Fruit fly (Drosophila melanogaster) whole organism, embryonic: Measurements from ENCODE around the gene Phyhd1.

Experiments used
- CG14710 ChIP-seq: fragments of 200-800 bp; sonication (Bioruptor generic); optimal IDR thresholded peaks from 3 replicates; lab custom pipeline; 2019; ENCODE audit warnings: missing biosample characterization, mild to moderate bottlenecking, missing genetic modification characterization, moderate library complexity
- CG17186 ChIP-seq: fragments of 200-800 bp; sonication (Bioruptor generic); optimal IDR thresholded peaks from 3 replicates; lab custom pipeline; 2017; ENCODE audit warnings: missing biosample characterization, missing genetic modification reagents, missing genetic modification characterization
- CG17361 ChIP-seq: fragments of 200-800 bp; sonication (Bioruptor generic); IDR thresholded peaks from 3 replicates; pipeline ENCODE4 v1.3.6; 2022; ENCODE audit warnings: missing biosample characterization, missing genetic modification characterization
- CG8089 ChIP-seq: fragments of 200-800 bp; sonication (Bioruptor generic); optimal IDR thresholded peaks from 3 replicates; lab custom pipeline; 2016; ENCODE audit warnings: missing biosample characterization, missing genetic modification characterization
- Hr39 ChIP-seq: fragments of >200 bp; optimal IDR thresholded peaks from 2 replicates; lab custom pipeline; 2017
- Mes4 ChIP-seq: fragments of 200-800 bp; sonication (Bioruptor generic); optimal IDR thresholded peaks from 2 replicates; lab custom pipeline; 2016; ENCODE audit warnings: missing biosample characterization, missing genetic modification characterization
- NC2β ChIP-seq: fragments of 200-800 bp; sonication (Bioruptor generic); optimal IDR thresholded peaks from 2 replicates; lab custom pipeline; 2016; ENCODE audit warnings: missing biosample characterization, missing genetic modification characterization
- salm ChIP-seq: fragments of 200-800 bp; sonication (Bioruptor generic); optimal IDR thresholded peaks from 2 replicates; lab custom pipeline; 2018; ENCODE audit warnings: missing biosample characterization, mild to moderate bottlenecking, missing genetic modification characterization
- sima ChIP-seq: fragments of 200-800 bp; sonication (Bioruptor generic); optimal IDR thresholded peaks from 2 replicates; lab custom pipeline; 2016; ENCODE audit warnings: missing biosample characterization, missing genetic modification characterization
- toy ChIP-seq: fragments of 200-800 bp; sonication (Bioruptor generic); IDR thresholded peaks from 2 replicates; pipeline ENCODE4 v1.3.6; 2022; ENCODE audit warnings: missing biosample characterization, missing genetic modification characterization

- TF ChIP-seq toy (GFP tag; lab: Robert Waterston, UW), result no peak
- no peak for TF ChIP-seq CG17186
- no peak for TF ChIP-seq Hr39
- TF ChIP-seq NC2β (GFP tag; lab: Kevin White, UChicago), result no peak
- no peak for TF ChIP-seq sima (GFP tag; lab: Kevin White, UChicago)
- no peak for TF ChIP-seq salm (tag; lab: Kevin White, UChicago)
- no peak for TF ChIP-seq CG14710 (tag; lab: Kevin White, UChicago)
- TF ChIP-seq CG17361 (GFP tag; lab: Robert Waterston, UW), result no peak
- TF ChIP-seq Mes4 (GFP tag; lab: Kevin White, UChicago), result no peak
- TF ChIP-seq CG8089 (GFP tag; lab: Kevin White, UChicago), result no peak
Measured at dm6 chr3R:10667964-10668363, 12.8 kb downstream of the Phyhd1 start.
